Worm (Caenorhabditis elegans): ENCODE measurements around the gene C49F5.5.

DNA sequence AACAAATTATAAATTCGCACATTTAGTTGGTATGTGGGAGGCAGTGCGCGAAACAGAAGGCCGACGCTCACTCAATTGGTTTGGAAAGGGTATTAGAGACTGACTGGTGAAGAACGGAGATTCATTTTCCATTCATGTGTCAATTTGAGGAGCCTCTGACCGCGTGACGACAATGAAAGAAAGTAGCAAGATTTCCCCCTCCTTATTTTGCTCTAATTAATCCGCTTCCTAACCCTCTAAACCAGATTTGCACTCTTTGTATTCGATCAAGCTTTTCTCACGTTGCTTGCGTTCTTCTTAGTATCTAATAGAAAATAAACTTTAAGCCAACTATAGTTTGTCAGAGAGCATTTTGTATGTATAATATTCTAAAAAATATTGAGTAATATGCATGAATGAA lies 50.1 kb downstream of the C49F5.5 start:
- TF ChIP-seq egl-27 (tag; optimal IDR thresholded peaks at IDR 0.05) (no peak), nhr-237 (tag; optimal IDR thresholded peaks at IDR 0.05) (no peak), fos-1 (tag; optimal IDR thresholded peaks at IDR 0.05) (no peak), egl-13 (tag; optimal IDR thresholded peaks at IDR 0.05) (no peak), nhr-77 (tag; optimal IDR thresholded peaks at IDR 0.05) (no peak), mdl-1 (tag; optimal IDR thresholded peaks at IDR 0.05) (no peak), dsc-1 (tag; optimal IDR thresholded peaks at IDR 0.05) (peak; percentile 75), elt-3 (tag; optimal IDR thresholded peaks at IDR 0.05) (no peak), ama-1 (optimal IDR thresholded peaks at IDR 0.05) (no peak), snpc-4 (tag; optimal IDR thresholded peaks at IDR 0.05) (no peak), elt-2 (tag; optimal IDR thresholded peaks at IDR 0.05) (no peak), ets-5 (GFP tag; IDR thresholded peaks at IDR 0.05) (no peak)

Data from whole organism, L1 larva.